Fruit fly (Drosophila melanogaster): ENCODE measurements around the gene crp.

crp gene

dm6 chr2L:16281419-16282076 is 6.0 kb downstream of the crp start (continued):
- TF ChIP-seq unpg (GFP tag; optimal IDR thresholded peaks at IDR 0.05) (no peak), Sry-β (GFP tag; optimal IDR thresholded peaks at IDR 0.05) (no peak), stwl (tag; optimal IDR thresholded peaks at IDR 0.05) (no peak), Tbp (GFP tag; optimal IDR thresholded peaks at IDR 0.05) (no peak), CG12391 (tag; optimal IDR thresholded peaks at IDR 0.05) (peak; percentile 7), CG1792 (GFP tag; optimal IDR thresholded peaks at IDR 0.05) (no peak), zen2 (GFP tag; IDR thresholded peaks at IDR 0.05; ENCODE audit: partially characterized antibody) (no peak), Lim3 (GFP tag; IDR thresholded peaks at IDR 0.05) (no peak), CG14050 (GFP tag; IDR thresholded peaks at IDR 0.05) (no peak), Xbp1 (GFP tag; optimal IDR thresholded peaks at IDR 0.05) (no peak), CG4360 (GFP tag; IDR thresholded peaks at IDR 0.05) (peak; percentile 65), run (tag; optimal IDR thresholded peaks at IDR 0.05) (no peak), CG6791 (GFP tag; IDR thresholded peaks at IDR 0.05; ENCODE audit: partially characterized antibody) (no peak), CG5180 (GFP tag; optimal IDR thresholded peaks at IDR 0.05) (no peak), dm (GFP tag; optimal IDR thresholded peaks at IDR 0.05) (no peak), kay (GFP tag; optimal IDR thresholded peaks at IDR 0.05) (no peak), CG34376 (GFP tag; optimal IDR thresholded peaks at IDR 0.05) (no peak), unc-4 (GFP tag; IDR thresholded peaks at IDR 0.05; ENCODE audit: partially characterized antibody) (no peak), Sox102F (GFP tag; optimal IDR thresholded peaks at IDR 0.05) (no peak), vvl (GFP tag; IDR thresholded peaks at IDR 0.05) (peak; percentile 22; the same call in 1 of the 2 replicates), wdn (GFP tag; IDR thresholded peaks at IDR 0.05) (no peak), twi (tag; optimal IDR thresholded peaks at IDR 0.05) (peak; percentile 22), CG33557 (GFP tag; optimal IDR thresholded peaks at IDR 0.05) (peak; percentile 38), CG10543 (GFP tag; optimal IDR thresholded peaks at IDR 0.05) (no peak), aop (GFP tag; IDR thresholded peaks at IDR 0.05) (no peak), pnt (GFP tag; optimal IDR thresholded peaks at IDR 0.05) (no peak), Dll (GFP tag; IDR thresholded peaks at IDR 0.05; ENCODE audit: partially characterized antibody) (no peak), HLHmδ (GFP tag; optimal IDR thresholded peaks at IDR 0.05) (peak; percentile 35), MTF-1 (GFP tag; optimal IDR thresholded peaks at IDR 0.05; ENCODE audit: borderline replicate concordance) (no peak), mld (GFP tag; IDR thresholded peaks at IDR 0.05; ENCODE audit: partially characterized antibody) (no peak), disco-r (GFP tag; optimal IDR thresholded peaks at IDR 0.05) (no peak), vfl (GFP tag; optimal IDR thresholded peaks at IDR 0.05) (no peak), CG2129 (GFP tag; IDR thresholded peaks at IDR 0.05; ENCODE audit: partially characterized antibody) (no peak), sens (GFP tag) (peak; percentile 77), CG3407 (GFP tag; optimal IDR thresholded peaks at IDR 0.05) (no peak), nmo (GFP tag; optimal IDR thresholded peaks at IDR 0.05) (peak; percentile 21), zf30C (GFP tag; optimal IDR thresholded peaks at IDR 0.05) (no peak), CG18476 (GFP tag; optimal IDR thresholded peaks at IDR 0.05) (no peak), ato (GFP tag; IDR thresholded peaks at IDR 0.05; ENCODE audit: partially characterized antibody) (no peak), CG2712 (tag; optimal IDR thresholded peaks at IDR 0.05) (peak; percentile 29), Dek (tag; optimal IDR thresholded peaks at IDR 0.05) (no peak), CG34224 (GFP tag; IDR thresholded peaks at IDR 0.05; ENCODE audit: partially characterized antibody) (no peak), hth (optimal IDR thresholded peaks at IDR 0.05) (no peak), az2 (GFP tag; optimal IDR thresholded peaks at IDR 0.05) (no peak), CTCF (GFP tag; optimal IDR thresholded peaks at IDR 0.05) (no peak), CG3163 (GFP tag; optimal IDR thresholded peaks at IDR 0.05) (no peak), fd3F (GFP tag; optimal IDR thresholded peaks at IDR 0.05) (no peak), ttk (GFP tag; IDR thresholded peaks at IDR 0.05) (no peak), dmrt11E (tag; optimal IDR thresholded peaks at IDR 0.05) (peak; percentile 52), CG17186 (GFP tag; optimal IDR thresholded peaks at IDR 0.05) (no peak)

Data from whole organism, embryonic.